ENCODE assay signal across 6 worm cellular contexts in the genomic region with DNA sequence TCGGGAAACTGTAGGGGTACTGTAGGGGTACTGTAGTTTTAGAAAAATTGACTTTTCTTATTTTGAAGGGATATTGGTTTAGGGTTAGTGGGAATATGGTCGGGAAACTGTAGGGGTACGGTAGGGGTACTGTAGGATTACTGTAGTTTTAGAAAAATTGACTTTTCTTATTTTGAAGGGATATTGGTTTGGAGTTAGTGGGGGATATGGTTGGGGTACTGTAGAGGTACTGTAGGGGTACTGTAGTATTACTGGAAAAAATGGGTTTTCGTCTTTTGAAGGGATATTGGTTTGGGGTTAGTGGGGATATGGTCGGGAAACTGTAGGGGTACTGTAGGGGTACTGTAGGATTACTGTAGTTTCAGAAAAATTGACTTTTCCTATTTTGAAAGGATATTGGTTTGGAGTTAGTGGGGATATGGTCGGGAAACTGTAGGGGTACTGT.
TF ChIP-seq lines count a peak whose summit lies in the region.
"Not testable (repeated sequence)": the region's sequence is repeated elsewhere in the genome, so short reads cannot be mapped to it uniquely, and the experiment has no call there.

No protein-coding gene starts in this region.

TF ChIP-seq in whole organism, L1 larva, 84 proteins besides CTCF, POLR2A, EP300 and RAD21:
- TF ChIP-seq ets-5 (GFP tag; IDR thresholded peaks at IDR 0.05; lab: Robert Waterston, UW) (peak; percentile 96; the same call in 1 of the 2 replicates), grh-1 (GFP tag; IDR thresholded peaks at IDR 0.05; lab: Robert Waterston, UW) (peak; percentile 51; the same call in 1 of the 2 replicates), nhr-19 (GFP tag; conservative IDR thresholded peaks at IDR 0.05; lab: Robert Waterston, UW) (peak; percentile 57), unc-98 (GFP tag; IDR thresholded peaks at IDR 0.05; lab: Robert Waterston, UW) (peak; percentile 64), mab-9 (GFP tag; IDR thresholded peaks at IDR 0.05; lab: Robert Waterston, UW) (peak; percentile 67; the same call in 1 of the 2 replicates)

TF ChIP-seq in whole organism, L4 larva, 104 proteins besides CTCF, POLR2A, EP300 and RAD21 (continues in another document):
- TF ChIP-seq tra-1 (GFP tag; IDR thresholded peaks at IDR 0.05; lab: Robert Waterston, UW) (peak; percentile 13; the same call in 1 of the 2 replicates), tag-97 (GFP tag; IDR thresholded peaks at IDR 0.05; lab: Robert Waterston, UW) (0 out of 2 replicates have a peak, but pooled peaks have one; percentile 86), saeg-2 (GFP tag; IDR thresholded peaks at IDR 0.05; lab: Robert Waterston, UW) (peak; percentile 75; the same call in 1 of the 2 replicates), hmg-1.1 (GFP tag; IDR thresholded peaks at IDR 0.05; lab: Robert Waterston, UW) (peak; percentile 48; the same call in 1 of the 2 replicates), php-3 (GFP tag; IDR thresholded peaks at IDR 0.05; lab: Robert Waterston, UW) (peak; percentile 75; the same call in 1 of the 2 replicates), ceh-20 (GFP tag; IDR thresholded peaks at IDR 0.05; lab: Robert Waterston, UW) (0 out of 2 replicates have a peak, but pooled peaks have one; percentile 34), F26F4.8 (GFP tag; conservative IDR thresholded peaks at IDR 0.05; lab: Robert Waterston, UW) (peak; percentile 51; the same call in 1 of the 2 replicates), nhr-42 (GFP tag; IDR thresholded peaks at IDR 0.05; lab: Robert Waterston, UW) (peak; percentile 64), Y48G9A.11 (GFP tag; IDR thresholded peaks at IDR 0.05; lab: Robert Waterston, UW) (peak; percentile 66; the same call in 1 of the 2 replicates), D1046.2 (GFP tag; IDR thresholded peaks at IDR 0.05; lab: Robert Waterston, UW) (0 out of 2 replicates have a peak, but pooled peaks have one; percentile 38), dmd-9 (GFP tag; IDR thresholded peaks at IDR 0.05; lab: Robert Waterston, UW) (peak; percentile 73; the same call in 1 of the 2 replicates), mxl-2 (GFP tag; conservative IDR thresholded peaks at IDR 0.05; lab: Robert Waterston, UW) (peak; percentile 42; the same call in 1 of the 2 replicates)

TF ChIP-seq in whole organism, early embryonic, 17 proteins besides CTCF, POLR2A, EP300 and RAD21:
- TF ChIP-seq tbx-37 (GFP tag; conservative IDR thresholded peaks at IDR 0.05; lab: Robert Waterston, UW) (0 out of 2 replicates have a peak, but pooled peaks have one; percentile 14), tbx-11 (GFP tag; IDR thresholded peaks at IDR 0.05; lab: Robert Waterston, UW) (peak; percentile 81), pes-1 (GFP tag; IDR thresholded peaks at IDR 0.05; lab: Robert Waterston, UW) (peak; percentile 68), scrt-1 (GFP tag; IDR thresholded peaks at IDR 0.05; lab: Robert Waterston, UW) (peak; percentile 80), sea-1 (GFP tag; conservative IDR thresholded peaks at IDR 0.05; lab: Robert Waterston, UW) (peak; percentile 85), flt-1 (GFP tag; IDR thresholded peaks at IDR 0.05; lab: Robert Waterston, UW) (peak; percentile 62)

TF ChIP-seq in whole organism, late embryonic, 69 proteins besides CTCF, POLR2A, EP300 and RAD21:
- peak; percentile 37; the same call in 1 of the 2 replicates for TF ChIP-seq unc-3 (GFP tag; conservative IDR thresholded peaks at IDR 0.05; lab: Robert Waterston, UW)
- TF ChIP-seq unc-3 (tag; optimal IDR thresholded peaks at IDR 0.05; lab: Kevin White, UChicago), result not testable (repeated sequence)
- peak; percentile 71 for TF ChIP-seq ceh-45 (GFP tag; IDR thresholded peaks at IDR 0.05; lab: Robert Waterston, UW)

TF ChIP-seq in whole organism, midembryonic, 9 proteins besides CTCF, POLR2A, EP300 and RAD21:
- TF ChIP-seq flt-1 (GFP tag; IDR thresholded peaks at IDR 0.05; lab: Robert Waterston, UW) (peak; percentile 9; the same call in 1 of the 2 replicates), klf-2 (GFP tag; conservative IDR thresholded peaks at IDR 0.05; lab: Robert Waterston, UW) (peak; percentile 93), ztf-23 (GFP tag; IDR thresholded peaks at IDR 0.05; lab: Robert Waterston, UW) (peak; percentile 90), T22C8.4 (GFP tag; IDR thresholded peaks at IDR 0.05; lab: Robert Waterston, UW) (peak; percentile 54), ztf-29 (GFP tag; IDR thresholded peaks at IDR 0.05; lab: Robert Waterston, UW) (peak; percentile 55; the same call in 1 of the 2 replicates), ref-1 (GFP tag; conservative IDR thresholded peaks at IDR 0.05; lab: Robert Waterston, UW) (peak; percentile 77), tab-1 (GFP tag; IDR thresholded peaks at IDR 0.05; lab: Robert Waterston, UW) (peak; percentile 73; the same call in 1 of the 2 replicates)
TF ChIP-seq in whole organism, midembryonic: peak in this region for 7; not testable (repeated sequence) for 2.

TF ChIP-seq in whole organism, young adult, 124 proteins besides CTCF, POLR2A, EP300 and RAD21:
- TF ChIP-seq ceh-40 (GFP tag; IDR thresholded peaks at IDR 0.05; lab: Robert Waterston, UW) (0 out of 2 replicates have a peak, but pooled peaks have one; percentile 48), Y79H2A.3 (GFP tag; conservative IDR thresholded peaks at IDR 0.05; lab: Robert Waterston, UW) (peak; percentile 68; the same call in 1 of the 2 replicates), ceh-91 (GFP tag; IDR thresholded peaks at IDR 0.05; lab: Robert Waterston, UW) (peak; percentile 38; the same call in 1 of the 2 replicates), F37B4.10 (GFP tag; IDR thresholded peaks at IDR 0.05; lab: Robert Waterston, UW) (peak; percentile 96), egrh-3 (GFP tag; IDR thresholded peaks at IDR 0.05; lab: Robert Waterston, UW) (peak; percentile 83), lin-26 (GFP tag; IDR thresholded peaks at IDR 0.05; lab: Robert Waterston, UW) (peak; percentile 72), Y95B8A.8 (GFP tag; IDR thresholded peaks at IDR 0.05; lab: Robert Waterston, UW) (peak; percentile 71), rcor-1 (GFP tag; IDR thresholded peaks at IDR 0.05; lab: Robert Waterston, UW) (0 out of 2 replicates have a peak, but pooled peaks have one; percentile 39), let-526 (GFP tag; IDR thresholded peaks at IDR 0.05; lab: Robert Waterston, UW) (peak; percentile 12; the same call in 1 of the 2 replicates), C06A6.2 (GFP tag; conservative IDR thresholded peaks at IDR 0.05; lab: Robert Waterston, UW) (0 out of 2 replicates have a peak, but pooled peaks have one; percentile 31), attf-3 (GFP tag; conservative IDR thresholded peaks at IDR 0.05; lab: Robert Waterston, UW) (peak; percentile 73), nfya-2 (GFP tag; IDR thresholded peaks at IDR 0.05; lab: Robert Waterston, UW) (0 out of 2 replicates have a peak, but pooled peaks have one; percentile 48), B0019.2 (GFP tag; conservative IDR thresholded peaks at IDR 0.05; lab: Robert Waterston, UW) (peak; percentile 47), bed-2 (GFP tag; IDR thresholded peaks at IDR 0.05; lab: Robert Waterston, UW) (peak; percentile 28; the same call in 1 of the 2 replicates), cebp-2 (GFP tag; IDR thresholded peaks at IDR 0.05; lab: Robert Waterston, UW) (0 out of 2 replicates have a peak, but pooled peaks have one; percentile 55), D2030.7 (GFP tag; IDR thresholded peaks at IDR 0.05; lab: Robert Waterston, UW) (peak; percentile 63), F39B2.1 (GFP tag; IDR thresholded peaks at IDR 0.05; lab: Robert Waterston, UW) (peak; percentile 76; the same call in 1 of the 2 replicates), Y67H2A.10 (GFP tag; conservative IDR thresholded peaks at IDR 0.05; lab: Robert Waterston, UW) (peak; percentile 31; the same call in 1 of the 2 replicates), Y53F4B.3 (GFP tag; IDR thresholded peaks at IDR 0.05; lab: Robert Waterston, UW) (peak; percentile 57; the same call in 1 of the 2 replicates), F33H1.4 (GFP tag; IDR thresholded peaks at IDR 0.05; lab: Robert Waterston, UW) (peak; percentile 46), lag-1 (GFP tag; IDR thresholded peaks at IDR 0.05; lab: Robert Waterston, UW) (0 out of 2 replicates have a peak, but pooled peaks have one; percentile 61), bed-1 (GFP tag; IDR thresholded peaks at IDR 0.05; lab: Robert Waterston, UW) (peak; percentile 78; the same call in 1 of the 2 replicates)
